Fruit fly (Drosophila melanogaster) Kc167 (cell line): Measurements from ENCODE around the gene CG7564.

Source experiments
- Myc ChIP-seq: fragments of >200 bp; optimal IDR thresholded peaks from 2 replicates; lab custom pipeline; 2017; ENCODE audit warnings: missing external identifiers
- Sin3A ChIP-seq: fragments of >200 bp; optimal IDR thresholded peaks from 2 replicates; lab custom pipeline; 2018; ENCODE audit warnings: missing external identifiers
- h ChIP-seq: fragments of >200 bp; optimal IDR thresholded peaks from 3 replicates; lab custom pipeline; 2018; ENCODE audit warnings: missing external identifiers
- ttk ChIP-seq: sonication (Bioruptor generic); optimal IDR thresholded peaks from 2 replicates; lab custom pipeline; 2017; ENCODE audit warnings: missing external identifiers

DNA sequence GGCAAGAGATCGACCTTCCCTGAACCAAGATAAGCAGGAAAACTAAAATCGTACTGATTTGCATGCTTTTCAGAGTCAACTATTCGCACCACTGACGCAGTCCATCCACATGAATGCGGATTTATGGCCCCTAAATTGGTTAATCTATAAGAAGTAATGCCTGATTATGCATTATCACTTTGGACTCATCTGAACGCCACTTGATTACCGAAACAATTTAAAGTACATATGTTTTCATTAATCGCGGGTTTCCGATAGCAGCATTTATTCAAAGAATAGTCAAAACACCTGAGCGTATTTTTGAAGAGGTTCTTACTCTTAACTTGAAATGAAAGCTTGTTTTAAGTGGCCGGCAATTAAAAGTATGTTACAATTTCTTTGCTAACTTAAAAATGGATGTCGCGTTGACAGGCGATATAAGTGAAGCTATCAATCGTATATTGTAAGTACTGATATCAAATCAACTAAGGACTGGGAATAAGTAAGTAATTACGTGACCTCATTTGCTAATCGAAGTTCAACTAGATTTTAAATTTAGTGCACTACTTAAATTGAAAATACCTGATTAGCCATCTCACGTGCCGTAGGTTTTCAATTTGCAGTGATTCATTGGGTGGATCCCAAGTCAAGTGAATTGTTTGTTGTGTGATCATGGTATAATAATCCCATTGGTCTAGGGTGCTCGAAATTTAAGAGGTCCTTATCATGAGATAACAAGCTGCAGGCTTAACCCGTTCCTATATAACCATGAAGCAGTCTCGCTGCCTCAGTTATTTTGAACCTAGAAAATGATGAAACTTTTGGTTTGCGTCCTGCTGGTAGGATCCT lies 35.2 kb downstream of the CG7564 start, which contains the start of the genes Jon74E and CG7542:
- TF ChIP-seq ttk (lab: Kevin White, UChicago) (no peak), Myc (lab: Kevin White, UChicago) (no peak), h (lab: Kevin White, UChicago) (no peak), Sin3A (no peak)
